Fruit fly (Drosophila melanogaster): ENCODE data around the gene MtnA.

Gene MtnA

dm6 chr3R:9767620-9768592 lies 16.3 kb downstream of the MtnA start, which contains the start of gene Naa80 (continued):
- TF ChIP-seq CG8388 (GFP tag; optimal IDR thresholded peaks at IDR 0.05), result peak; percentile 23
- peak; percentile 9 for TF ChIP-seq Tbp (GFP tag; optimal IDR thresholded peaks at IDR 0.05)
- no peak for TF ChIP-seq Mrtf (GFP tag; IDR thresholded peaks at IDR 0.05)
- TF ChIP-seq dimm (GFP tag; IDR thresholded peaks at IDR 0.05), result no peak
- peak; percentile 89 for TF ChIP-seq zfh2 (GFP tag; optimal IDR thresholded peaks at IDR 0.05)
- TF ChIP-seq cwo (GFP tag; optimal IDR thresholded peaks at IDR 0.05), result peak; percentile 25
- peak; percentile 19 for TF ChIP-seq CG12744 (GFP tag; optimal IDR thresholded peaks at IDR 0.05)
- TF ChIP-seq ab (GFP tag; optimal IDR thresholded peaks at IDR 0.05), result no peak
- TF ChIP-seq CG1529 (GFP tag; optimal IDR thresholded peaks at IDR 0.05), result no peak
- peak in 1 of 2 experiments; percentile 35 for TF ChIP-seq bsh (GFP tag; optimal IDR thresholded peaks at IDR 0.05)
- TF ChIP-seq pros (GFP tag; optimal IDR thresholded peaks at IDR 0.05), result no peak
- TF ChIP-seq CG3726 (GFP tag; IDR thresholded peaks at IDR 0.05), result no peak
- peak; percentile 53 for TF ChIP-seq H2.0 (GFP tag; IDR thresholded peaks at IDR 0.05)
- peak; percentile 38 for TF ChIP-seq CG12391 (tag; optimal IDR thresholded peaks at IDR 0.05)
- TF ChIP-seq chinmo (GFP tag; IDR thresholded peaks at IDR 0.05; ENCODE audit: partially characterized antibody), result 0 out of 4 replicates have a peak, but pooled peaks have one; percentile 22
- TF ChIP-seq CG6813 (GFP tag; optimal IDR thresholded peaks at IDR 0.05), result no peak
- peak; percentile 41; the same call in 1 of the 2 replicates for TF ChIP-seq ssp (GFP tag; IDR thresholded peaks at IDR 0.05)
- peak; percentile 71 for TF ChIP-seq tin (GFP tag; optimal IDR thresholded peaks at IDR 0.05)
- TF ChIP-seq mirr (GFP tag; optimal IDR thresholded peaks at IDR 0.05), result peak; percentile 28
- TF ChIP-seq CG5245 (GFP tag; optimal IDR thresholded peaks at IDR 0.05), result peak; percentile 21
- TF ChIP-seq ind (GFP tag; optimal IDR thresholded peaks at IDR 0.05), result peak; percentile 72
- no peak for TF ChIP-seq fd102C (GFP tag; optimal IDR thresholded peaks at IDR 0.05)
- TF ChIP-seq CG15011 (GFP tag; optimal IDR thresholded peaks at IDR 0.05), result no peak
- peak; percentile 48; the same call in 2 of the 3 replicates for TF ChIP-seq row (GFP tag; IDR thresholded peaks at IDR 0.05)
- TF ChIP-seq ara (GFP tag; IDR thresholded peaks at IDR 0.05), result peak; percentile 43; the same call in 1 of the 2 replicates
- TF ChIP-seq ham (GFP tag; IDR thresholded peaks at IDR 0.05), result no peak
- TF ChIP-seq CG31388 (GFP tag; optimal IDR thresholded peaks at IDR 0.05), result no peak
- peak; percentile 58 for TF ChIP-seq Bdp1 (GFP tag; optimal IDR thresholded peaks at IDR 0.05)
- TF ChIP-seq nerfin-1 (tag; optimal IDR thresholded peaks at IDR 0.05), result peak; percentile 21
- TF ChIP-seq NC2β (GFP tag; optimal IDR thresholded peaks at IDR 0.05), result peak; percentile 31
- TF ChIP-seq Fer2 (tag; optimal IDR thresholded peaks at IDR 0.05), result peak; percentile 8
- no peak for TF ChIP-seq prd (optimal IDR thresholded peaks at IDR 0.05)
- TF ChIP-seq prd (GFP tag; IDR thresholded peaks at IDR 0.05), result peak; percentile 61; the same call in 2 of the 3 replicates
- peak; percentile 82 for TF ChIP-seq NfI (GFP tag; optimal IDR thresholded peaks at IDR 0.05)
- TF ChIP-seq Sry-β (GFP tag; optimal IDR thresholded peaks at IDR 0.05), result no peak
- peak; percentile 4 for TF ChIP-seq BtbVII (GFP tag; optimal IDR thresholded peaks at IDR 0.05)
- TF ChIP-seq tup (GFP tag; optimal IDR thresholded peaks at IDR 0.05), result peak; percentile 58
- 0 out of 3 replicates have a peak, but pooled peaks have one; percentile 10 for TF ChIP-seq CG2889 (GFP tag; IDR thresholded peaks at IDR 0.05)
- TF ChIP-seq pita (GFP tag; optimal IDR thresholded peaks at IDR 0.05), result no peak
- TF ChIP-seq Trl (optimal IDR thresholded peaks at IDR 0.05), result no peak
- peak; percentile 83 for TF ChIP-seq Trl (GFP tag; optimal IDR thresholded peaks at IDR 0.05)
- peak; percentile 53 for TF ChIP-seq Deaf1 (tag; optimal IDR thresholded peaks at IDR 0.05)
- TF ChIP-seq sens-2 (GFP tag; IDR thresholded peaks at IDR 0.05), result no peak
- TF ChIP-seq CG3163 (GFP tag; optimal IDR thresholded peaks at IDR 0.05), result peak; percentile 67
- TF ChIP-seq CG42726 (GFP tag; IDR thresholded peaks at IDR 0.05; ENCODE audit: partially characterized antibody), result peak; percentile 65
- TF ChIP-seq pho (GFP tag; optimal IDR thresholded peaks at IDR 0.05), result peak; percentile 76
- TF ChIP-seq bcd (GFP tag; optimal IDR thresholded peaks at IDR 0.05), result peak; percentile 58
- no peak for TF ChIP-seq CG6683 (GFP tag; optimal IDR thresholded peaks at IDR 0.05)
- peak; percentile 10 for TF ChIP-seq Usf (GFP tag; optimal IDR thresholded peaks at IDR 0.05)
